Fruit fly (Drosophila melanogaster): ENCODE measurements around the gene CG11586.

CG11586 gene

DNA sequence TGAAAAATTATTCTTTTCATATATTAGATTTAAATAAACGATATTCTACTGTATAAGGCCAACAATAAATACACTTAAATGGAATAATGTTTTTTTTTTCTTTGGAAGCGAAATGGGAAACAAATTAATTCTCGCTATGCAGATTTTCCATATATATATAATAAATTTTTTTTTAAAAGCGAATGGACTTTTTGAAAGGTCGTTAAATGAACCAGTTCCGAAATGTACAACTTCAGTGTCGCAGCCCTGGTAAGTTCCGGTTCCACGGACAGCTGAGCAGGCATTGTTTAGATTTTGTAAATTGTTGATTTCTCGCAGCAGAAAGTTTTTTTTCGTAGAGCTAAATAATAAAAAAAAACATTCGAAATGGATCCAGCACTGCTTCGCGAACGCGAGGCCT lies 24.5 kb upstream of the CG11586 start, which contains the start of gene TfIIEbeta (continued):
- no peak for TF ChIP-seq gt (GFP tag; IDR thresholded peaks at IDR 0.05)
- no peak for TF ChIP-seq salm (tag; optimal IDR thresholded peaks at IDR 0.05)
- no peak for TF ChIP-seq CG15696 (tag; optimal IDR thresholded peaks at IDR 0.05)
- TF ChIP-seq Doc2 (GFP tag; IDR thresholded peaks at IDR 0.05), result no peak
- peak; percentile 6 for TF ChIP-seq CG4617 (GFP tag; optimal IDR thresholded peaks at IDR 0.05; ENCODE audit: borderline replicate concordance)
- TF ChIP-seq CG1024 (GFP tag; IDR thresholded peaks at IDR 0.05), result no peak
- no peak for TF ChIP-seq Hmr (GFP tag; optimal IDR thresholded peaks at IDR 0.05)
- TF ChIP-seq Xrp1 (GFP tag; IDR thresholded peaks at IDR 0.05), result peak; percentile 52; the same call in 1 of the 2 replicates
- no peak for TF ChIP-seq bab2 (GFP tag; optimal IDR thresholded peaks at IDR 0.05)
- TF ChIP-seq crc (GFP tag; optimal IDR thresholded peaks at IDR 0.05), result no peak
- TF ChIP-seq gsb (GFP tag; IDR thresholded peaks at IDR 0.05), result no peak
- TF ChIP-seq H2.0 (GFP tag; IDR thresholded peaks at IDR 0.05), result no peak
- TF ChIP-seq Opbp (GFP tag; IDR thresholded peaks at IDR 0.05; ENCODE audit: partially characterized antibody), result no peak
- TF ChIP-seq CG13287 (GFP tag; IDR thresholded peaks at IDR 0.05; ENCODE audit: partially characterized antibody), result peak; percentile 46; the same call in 1 of the 2 replicates
- no peak for TF ChIP-seq z (GFP tag; IDR thresholded peaks at IDR 0.05)
- no peak for TF ChIP-seq Ets97D (GFP tag; optimal IDR thresholded peaks at IDR 0.05)
- TF ChIP-seq bsh (GFP tag; optimal IDR thresholded peaks at IDR 0.05), result peak in 1 of 2 experiments; percentile 55
- TF ChIP-seq CG15601 (tag; optimal IDR thresholded peaks at IDR 0.05), result peak; percentile 18
- no peak for TF ChIP-seq ranshi (GFP tag; IDR thresholded peaks at IDR 0.05)
- no peak for TF ChIP-seq CG12942 (GFP tag; optimal IDR thresholded peaks at IDR 0.05)
- TF ChIP-seq Ada2b (GFP tag; IDR thresholded peaks at IDR 0.05), result no peak
- no peak for TF ChIP-seq odd (GFP tag; optimal IDR thresholded peaks at IDR 0.05)
- TF ChIP-seq sens-2 (GFP tag; IDR thresholded peaks at IDR 0.05), result no peak
- TF ChIP-seq Abd-B (GFP tag; optimal IDR thresholded peaks at IDR 0.05), result peak; percentile 3
- TF ChIP-seq chn (GFP tag; optimal IDR thresholded peaks at IDR 0.05), result no peak
- TF ChIP-seq tap (tag; optimal IDR thresholded peaks at IDR 0.05), result no peak
- no peak for TF ChIP-seq unc-4 (GFP tag; IDR thresholded peaks at IDR 0.05; ENCODE audit: partially characterized antibody)
- TF ChIP-seq Deaf1 (tag; optimal IDR thresholded peaks at IDR 0.05), result no peak
- no peak for TF ChIP-seq lola (GFP tag; optimal IDR thresholded peaks at IDR 0.05)
- TF ChIP-seq CG16779 (GFP tag; IDR thresholded peaks at IDR 0.05), result no peak
- peak; percentile 42 for TF ChIP-seq CoRest (tag; optimal IDR thresholded peaks at IDR 0.05)
- no peak for TF ChIP-seq CG17385 (GFP tag; optimal IDR thresholded peaks at IDR 0.05)
- no peak for TF ChIP-seq Chrac-16 (GFP tag; optimal IDR thresholded peaks at IDR 0.05)
- TF ChIP-seq unpg (GFP tag; optimal IDR thresholded peaks at IDR 0.05), result peak; percentile 38

DNA sequence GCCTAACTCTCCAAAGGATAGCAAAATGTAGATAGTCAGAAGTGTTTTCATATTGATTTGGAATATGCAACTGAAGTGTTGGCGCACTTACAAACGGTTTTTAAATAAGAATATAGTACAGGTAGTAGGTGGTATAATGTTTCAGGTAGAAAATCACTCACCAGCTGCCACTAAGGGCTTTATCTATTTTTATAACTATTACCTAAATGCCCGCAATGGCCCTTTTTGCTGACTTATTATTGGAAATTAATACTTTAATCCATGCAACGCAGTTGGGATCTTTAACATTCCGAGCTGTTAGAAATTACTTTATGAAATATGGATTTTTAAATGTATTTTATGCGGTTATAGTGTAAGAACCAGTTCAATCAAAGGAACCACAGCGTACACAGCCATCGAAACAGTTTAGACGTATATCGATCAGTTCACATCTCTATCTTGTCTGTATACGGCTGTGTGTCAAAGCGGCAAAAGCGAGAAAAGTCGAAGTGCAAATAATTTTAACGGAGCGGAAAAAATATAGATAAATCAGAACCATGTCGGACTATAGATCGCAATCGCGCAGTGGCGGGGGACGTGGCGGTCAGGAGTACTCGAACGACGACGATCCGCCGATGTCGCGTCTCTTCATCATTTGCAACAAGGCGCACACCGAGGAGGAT lies 21.3 kb upstream of the CG11586 start, which contains the start of the genes srw and CG1316:
srw (minus strand) TSS at position 51 of the 662 bp plus-strand sequence.
CG1316 (plus strand) TSS at position 424 of the 662 bp plus-strand sequence.
- TF ChIP-seq CG10366 (GFP tag; IDR thresholded peaks at IDR 0.05) (no peak), aop (GFP tag; IDR thresholded peaks at IDR 0.05) (no peak), Rx (GFP tag; IDR thresholded peaks at IDR 0.05) (no peak), abd-A (tag; optimal IDR thresholded peaks at IDR 0.05) (no peak), Trl (optimal IDR thresholded peaks at IDR 0.05) (no peak), Trl (GFP tag; optimal IDR thresholded peaks at IDR 0.05) (no peak), CG13296 (GFP tag; optimal IDR thresholded peaks at IDR 0.05) (no peak), B-H2 (GFP tag; optimal IDR thresholded peaks at IDR 0.05) (peak; percentile 46), Dref (GFP tag; IDR thresholded peaks at IDR 0.05) (peak; percentile 74), CG18262 (tag; optimal IDR thresholded peaks at IDR 0.05) (no peak), E2f2 (GFP tag; IDR thresholded peaks at IDR 0.05) (peak; percentile 71), gcm2 (GFP tag; optimal IDR thresholded peaks at IDR 0.05) (no peak), CG8924 (tag; optimal IDR thresholded peaks at IDR 0.05) (no peak), CG11560 (tag; IDR thresholded peaks at IDR 0.05) (no peak), Meics (GFP tag; optimal IDR thresholded peaks at IDR 0.05) (no peak), ash1 (GFP tag; optimal IDR thresholded peaks at IDR 0.05) (no peak), CG6813 (GFP tag; optimal IDR thresholded peaks at IDR 0.05) (no peak), CG13624 (GFP tag; optimal IDR thresholded peaks at IDR 0.05) (no peak), CG12155 (GFP tag; optimal IDR thresholded peaks at IDR 0.05) (no peak)

All from whole organism, embryonic.